Worm (Caenorhabditis elegans) whole organism, midembryonic: ENCODE results near the gene dop-6.

Experiments
- T22C8.4 ChIP-seq: fragments of 200-800 bp; sonication (Bioruptor generic); IDR thresholded peaks from 2 replicates; pipeline ENCODE4 v1.3.6; 2022; ENCODE audit warnings: missing genetic modification characterization, missing compliant biosample characterization
- cog-1 ChIP-seq: sonication (generic microtip); optimal IDR thresholded peaks from 2 replicates; lab custom pipeline; 2016; ENCODE audit warnings: missing genetic modification characterization, missing compliant biosample characterization
- klf-2 ChIP-seq: fragments of 200-800 bp; sonication (Bioruptor generic); conservative IDR thresholded peaks from 2 replicates; pipeline ENCODE4 v1.3.6; 2022; ENCODE audit warnings: missing genetic modification reagents, missing genetic modification characterization, missing compliant biosample characterization
- tab-1 ChIP-seq: fragments of 200-800 bp; sonication (Bioruptor generic); IDR thresholded peaks from 2 replicates; pipeline ENCODE4 v1.3.6; 2022; ENCODE audit warnings: missing genetic modification characterization, missing compliant biosample characterization

DNA sequence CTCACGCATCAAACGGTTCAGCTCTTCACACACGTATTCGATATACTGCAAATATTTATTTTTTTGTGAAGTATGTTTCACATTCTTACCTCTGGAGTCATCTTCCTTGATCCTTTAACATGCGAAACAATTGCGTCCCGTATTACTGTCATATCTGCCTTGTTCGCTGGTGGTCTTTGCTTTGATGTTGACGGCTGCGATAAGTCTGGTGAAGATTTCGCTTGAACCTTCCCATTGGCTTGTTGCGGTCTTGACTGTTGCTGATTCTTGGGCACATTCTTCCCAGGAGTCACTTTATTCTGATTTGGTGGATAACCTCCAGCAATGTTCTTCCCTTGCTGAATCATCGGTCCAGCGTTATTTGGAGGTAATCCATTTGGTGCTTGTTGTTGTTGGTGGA is 17.5 kb upstream of the dop-6 start:
- TF ChIP-seq cog-1 = no peak
- TF ChIP-seq klf-2 (GFP tag; lab: Robert Waterston, UW) = no peak
- TF ChIP-seq T22C8.4 (GFP tag; lab: Robert Waterston, UW) = no peak
- no peak for TF ChIP-seq tab-1 (GFP tag; lab: Robert Waterston, UW)
